Worm (Caenorhabditis elegans) whole organism, L4/young adult: Measurements from ENCODE around the gene F36A4.1.

Experiments used
- W03F9.2 ChIP-seq: fragments of 150-350 bp; optimal IDR thresholded peaks from 2 replicates; lab custom pipeline; 2014; ENCODE audit warnings: missing biosample characterization, missing genetic modification characterization
- dao-5 ChIP-seq: sonication (generic microtip); optimal IDR thresholded peaks from 2 replicates; lab custom pipeline; 2016; ENCODE audit warnings: missing genotype, missing genetic modification characterization, moderate library complexity, missing compliant biosample characterization
- him-1 ChIP-seq: sonication (generic microtip); optimal IDR thresholded peaks from 2 replicates; lab custom pipeline; 2016; ENCODE audit warnings: missing genotype, missing genetic modification reagents, missing genetic modification characterization, missing compliant biosample characterization

Gene F36A4.1

DNA sequence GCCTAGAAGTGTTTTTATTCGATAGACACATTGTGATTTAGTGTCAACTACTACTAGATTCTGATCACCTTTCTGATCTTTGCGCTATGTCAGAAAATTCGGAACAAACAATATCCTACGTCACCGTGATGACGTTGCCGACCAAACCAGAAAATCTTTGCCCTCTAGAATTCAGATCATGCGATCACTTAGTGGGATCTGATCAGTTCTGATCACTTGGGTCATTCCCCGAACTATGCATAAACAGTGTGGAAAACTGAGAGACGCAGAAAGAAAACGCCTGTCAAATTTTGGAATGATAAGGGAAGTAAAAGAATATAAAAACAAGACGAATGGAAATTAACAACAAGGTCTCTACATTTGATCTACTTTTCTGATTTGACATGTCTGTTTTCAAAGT, 22.3 kb downstream of the F36A4.1 start, which contains the start of gene F15E6.3:
Gene F15E6.3 (plus strand): TSS at position 344 of the 400 bp plus-strand sequence.
- TF ChIP-seq him-1 (no peak), dao-5 (tag; lab: Kevin White, UChicago) (no peak), W03F9.2 (tag; lab: Kevin White, UChicago) (no peak)

DNA sequence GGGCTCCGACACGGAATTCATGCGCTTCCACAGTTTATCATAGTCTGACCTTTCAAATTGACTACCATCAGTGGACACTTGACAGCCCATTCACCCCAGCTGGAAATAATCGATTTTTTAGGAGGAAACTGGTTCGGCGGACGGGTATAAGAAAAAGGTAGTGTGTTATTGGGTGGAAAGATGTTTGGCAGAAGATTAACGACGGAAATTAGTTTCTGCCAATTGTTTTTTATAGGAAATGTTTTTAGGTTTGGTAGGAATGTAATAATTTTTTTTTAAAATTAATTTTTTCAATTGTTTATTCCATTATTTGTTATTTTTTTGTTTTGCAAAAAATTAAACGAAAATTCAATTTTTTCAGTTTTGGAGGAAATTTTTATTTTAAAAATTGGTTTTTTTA, 26.7 kb downstream of the F36A4.1 start, which contains the start of gene F15E6.9:
Gene F15E6.9 (minus strand): TSS at position 101 of the 400 bp plus-strand sequence.
- TF ChIP-seq dao-5 (tag; lab: Kevin White, UChicago), result no peak
- no peak for TF ChIP-seq W03F9.2 (tag; lab: Kevin White, UChicago)
- TF ChIP-seq him-1, result no peak

DNA sequence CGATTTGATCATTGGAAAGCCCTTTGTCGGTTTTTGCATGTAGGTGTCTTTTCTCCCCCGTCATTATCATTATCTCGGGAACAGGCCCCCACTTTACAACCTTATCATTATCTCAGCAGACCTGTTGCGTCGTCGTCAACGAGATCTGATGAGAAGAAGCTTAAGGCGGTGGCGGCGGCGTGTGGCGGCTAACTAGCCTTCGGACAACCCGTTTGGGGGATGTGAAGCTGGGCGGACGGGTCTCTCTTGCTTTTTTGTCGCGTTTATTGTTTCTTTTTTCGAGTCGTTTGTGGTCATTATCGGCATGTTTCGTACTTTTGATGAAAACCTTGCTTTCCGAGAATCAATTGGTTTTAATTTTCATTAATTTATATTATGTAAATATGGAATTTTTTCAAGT, 27.7 kb downstream of the F36A4.1 start:
- no peak for TF ChIP-seq W03F9.2 (tag; lab: Kevin White, UChicago)
- no peak for TF ChIP-seq dao-5 (tag; lab: Kevin White, UChicago)
- no peak for TF ChIP-seq him-1

ce11 chrIV:4301202-4301601, 28.9 kb downstream of the F36A4.1 start, which contains the start of gene lgc-22:
TSS of gene lgc-22 (plus strand) at chrIV:4301306.
- TF ChIP-seq W03F9.2 (tag; lab: Kevin White, UChicago) (no peak), him-1 (no peak), dao-5 (tag; lab: Kevin White, UChicago) (no peak)

- TF ChIP-seq him-1 (no peak), W03F9.2 (tag; lab: Kevin White, UChicago) (no peak), dao-5 (tag; lab: Kevin White, UChicago) (no peak)
These were observed 34.0 kb downstream of the F36A4.1 start for ce11 chrIV:4306317-4306716.

- TF ChIP-seq dao-5 (tag; lab: Kevin White, UChicago) (no peak), him-1 (no peak), W03F9.2 (tag; lab: Kevin White, UChicago) (no peak)
These were observed 35.1 kb downstream of the F36A4.1 start, which contains the start of gene set-9 for ce11 chrIV:4307227-4307946. TSS of gene set-9 (plus strand) at chrIV:4307896.

- TF ChIP-seq him-1, result no peak
- no peak for TF ChIP-seq W03F9.2 (tag; lab: Kevin White, UChicago)
- TF ChIP-seq dao-5 (tag; lab: Kevin White, UChicago), result no peak
These were observed 44.6 kb downstream of the F36A4.1 start, which contains the start of gene Y24D9B.1 for ce11 chrIV:4316813-4317408. TSS of gene Y24D9B.1 (plus strand) at chrIV:4317358.

DNA sequence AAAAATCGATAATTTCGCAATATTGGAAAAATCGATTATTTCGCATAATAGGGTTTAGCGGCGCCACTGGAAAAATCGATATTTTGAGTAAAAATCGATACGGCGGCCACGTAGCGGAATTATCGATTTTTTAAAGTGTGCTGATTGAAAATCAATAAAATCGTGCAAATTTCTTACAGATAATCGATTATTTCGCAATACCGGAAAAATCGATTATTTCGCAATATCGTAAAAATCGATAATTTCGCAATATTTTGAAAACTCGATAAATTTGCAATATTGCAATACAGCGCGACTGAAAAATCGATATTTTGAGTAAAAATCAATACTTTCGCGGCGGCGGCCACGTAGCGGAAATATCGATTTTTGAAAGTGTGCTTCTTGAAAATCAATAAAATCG, 45.4 kb downstream of the F36A4.1 start:
- no peak for TF ChIP-seq W03F9.2 (tag; lab: Kevin White, UChicago)
- TF ChIP-seq him-1, result no peak
- no peak for TF ChIP-seq dao-5 (tag; lab: Kevin White, UChicago)

- TF ChIP-seq him-1 (no peak), dao-5 (tag; lab: Kevin White, UChicago) (no peak), W03F9.2 (tag; lab: Kevin White, UChicago) (no peak)
These were observed 45.8 kb downstream of the F36A4.1 start for ce11 chrIV:4318056-4318455.

DNA sequence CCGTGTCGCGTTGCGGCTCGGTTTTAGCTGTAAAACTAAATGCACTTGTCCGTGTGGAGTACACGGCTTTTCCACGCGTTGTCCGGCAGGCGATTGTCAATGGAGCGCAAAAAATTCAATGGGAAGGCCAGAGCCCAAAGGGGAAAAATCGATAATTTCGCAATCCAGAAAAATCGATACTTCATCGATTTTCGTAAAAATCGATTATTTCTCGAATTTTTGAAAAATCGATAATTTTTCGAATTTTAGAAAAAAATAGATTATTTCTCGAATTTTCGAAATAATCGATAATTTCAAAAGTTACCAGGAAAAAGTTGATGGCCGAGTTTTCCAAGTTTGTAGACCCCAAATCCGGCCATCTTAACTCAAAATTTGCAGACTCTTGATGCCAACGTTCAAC, 47.2 kb downstream of the F36A4.1 start:
- no peak for TF ChIP-seq W03F9.2 (tag; lab: Kevin White, UChicago)
- TF ChIP-seq him-1, result no peak
- TF ChIP-seq dao-5 (tag; lab: Kevin White, UChicago), result no peak
